In the genomic region with DNA sequence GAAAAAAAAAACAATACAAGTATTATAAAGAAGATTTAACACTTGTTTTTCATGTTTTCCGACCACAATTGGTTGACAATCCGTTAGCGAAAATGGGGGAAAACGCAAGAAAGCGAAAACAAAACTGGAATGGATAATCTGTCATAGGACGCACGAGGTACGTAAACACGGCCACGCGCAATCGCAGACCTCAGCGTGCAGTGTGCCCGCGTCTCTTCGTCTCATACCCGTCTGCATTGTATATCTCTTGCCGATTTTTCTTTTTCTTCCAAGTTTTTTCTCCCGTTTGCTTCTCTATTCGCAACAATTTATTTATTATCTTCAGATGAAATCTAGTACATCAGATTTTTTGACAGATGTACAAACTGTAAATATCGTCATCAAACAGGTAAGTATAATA, we compare ENCODE assay signal across 2 worm cellular contexts.
A peak's percentile ranks its signal among the peaks of the same experiment; 100 is the strongest.
TF ChIP-seq lines count a peak whose summit lies in the region.

A gene (plus strand): TSS at position 261 of the 400 bp plus-strand sequence.

TF ChIP-seq in whole organism, L1 larva, 84 proteins besides CTCF, POLR2A, EP300 and RAD21 (continued from another document and continues in another):
- TF ChIP-seq dsc-1 (tag; optimal IDR thresholded peaks at IDR 0.05; lab: Kevin White, UChicago) = peak; percentile 48
- no peak for TF ChIP-seq nhr-77 (tag; optimal IDR thresholded peaks at IDR 0.05; lab: Kevin White, UChicago)
- TF ChIP-seq mef-2 (tag; optimal IDR thresholded peaks at IDR 0.05; lab: Kevin White, UChicago) = no peak
- no peak for TF ChIP-seq unc-98 (GFP tag; IDR thresholded peaks at IDR 0.05; lab: Robert Waterston, UW)
- peak; percentile 32 for TF ChIP-seq irx-1 (tag; optimal IDR thresholded peaks at IDR 0.05; lab: Kevin White, UChicago)
- TF ChIP-seq hpl-2 (GFP tag; optimal IDR thresholded peaks at IDR 0.05; lab: Kevin White, UChicago) = no peak
- TF ChIP-seq elt-3 (tag; optimal IDR thresholded peaks at IDR 0.05; lab: Kevin White, UChicago) = peak in 1 of 6 experiments; percentile 45
- TF ChIP-seq zag-1 (tag; optimal IDR thresholded peaks at IDR 0.05; lab: Kevin White, UChicago) = no peak
- peak; percentile 63 for TF ChIP-seq nhr-47 (tag; optimal IDR thresholded peaks at IDR 0.05; lab: Kevin White, UChicago)
- TF ChIP-seq skn-1 (tag; optimal IDR thresholded peaks at IDR 0.05; lab: Kevin White, UChicago) = peak; percentile 19
- TF ChIP-seq Y116A8C.19 (tag; optimal IDR thresholded peaks at IDR 0.05; lab: Kevin White, UChicago; ENCODE audit: borderline replicate concordance) = no peak
- TF ChIP-seq sptf-1 (tag; optimal IDR thresholded peaks at IDR 0.05; lab: Kevin White, UChicago) = no peak
- TF ChIP-seq ama-1 (optimal IDR thresholded peaks at IDR 0.05; lab: Kevin White, UChicago) = no peak
- TF ChIP-seq efl-1 (optimal IDR thresholded peaks at IDR 0.05; lab: Kevin White, UChicago) = peak; percentile 21 to 22
- TF ChIP-seq efl-1 (GFP tag; optimal IDR thresholded peaks at IDR 0.05 in 1 of 2; lab: Kevin White, UChicago) = peak; percentile 17 to 33
- TF ChIP-seq aha-1 (tag; optimal IDR thresholded peaks at IDR 0.05; lab: Kevin White, UChicago) = no peak
- TF ChIP-seq nhr-12 (tag; optimal IDR thresholded peaks at IDR 0.05; lab: Kevin White, UChicago) = no peak
- peak in 2 of 3 experiments; percentile 25 to 26 for TF ChIP-seq dpl-1 (GFP tag; optimal IDR thresholded peaks at IDR 0.05; lab: Kevin White, UChicago)
- TF ChIP-seq isw-1 (GFP tag; IDR thresholded peaks at IDR 0.05; lab: Robert Waterston, UW) = no peak
- TF ChIP-seq zip-4 (GFP tag; optimal IDR thresholded peaks at IDR 0.05; lab: Kevin White, UChicago) = no peak
- no peak for TF ChIP-seq ztf-11 (tag; optimal IDR thresholded peaks at IDR 0.05; lab: Kevin White, UChicago)
- no peak for TF ChIP-seq nhr-84 (tag; optimal IDR thresholded peaks at IDR 0.05; lab: Kevin White, UChicago)
- TF ChIP-seq nhr-71 (tag; optimal IDR thresholded peaks at IDR 0.05; lab: Kevin White, UChicago) = peak; percentile 60
- no peak for TF ChIP-seq lir-3 (tag; optimal IDR thresholded peaks at IDR 0.05; lab: Kevin White, UChicago; ENCODE audit: poor library complexity)
- peak; percentile 63 for TF ChIP-seq nhr-20 (tag; optimal IDR thresholded peaks at IDR 0.05; lab: Kevin White, UChicago)
- peak; percentile 57 for TF ChIP-seq tbx-2 (tag; optimal IDR thresholded peaks at IDR 0.05; lab: Kevin White, UChicago)
- TF ChIP-seq nhr-19 (GFP tag; conservative IDR thresholded peaks at IDR 0.05; lab: Robert Waterston, UW) = no peak; the same call in 1 of the 2 replicates
- TF ChIP-seq ceh-8 (GFP tag; optimal IDR thresholded peaks at IDR 0.05; lab: Kevin White, UChicago) = no peak
- no peak for TF ChIP-seq unc-62 (GFP tag; optimal IDR thresholded peaks at IDR 0.05; lab: Kevin White, UChicago)
- peak; percentile 49 for TF ChIP-seq swsn-7 (tag; optimal IDR thresholded peaks at IDR 0.05; lab: Kevin White, UChicago)
- TF ChIP-seq fkh-4 (tag; optimal IDR thresholded peaks at IDR 0.05; lab: Kevin White, UChicago; ENCODE audit: borderline replicate concordance) = no peak
- TF ChIP-seq hlh-4 (tag; optimal IDR thresholded peaks at IDR 0.05; lab: Kevin White, UChicago) = no peak
- no peak for TF ChIP-seq fkh-8 (tag; optimal IDR thresholded peaks at IDR 0.05; lab: Kevin White, UChicago)
- TF ChIP-seq pag-3 (tag; optimal IDR thresholded peaks at IDR 0.05; lab: Kevin White, UChicago; ENCODE audit: borderline replicate concordance, insufficient read depth) = no peak
- no peak for TF ChIP-seq ceh-88 (GFP tag; IDR thresholded peaks at IDR 0.05; lab: Robert Waterston, UW)
- no peak for TF ChIP-seq efl-3 (GFP tag; optimal IDR thresholded peaks at IDR 0.05; lab: Kevin White, UChicago)
- peak; percentile 90 for TF ChIP-seq F16B12.6 (tag; optimal IDR thresholded peaks at IDR 0.05; lab: Kevin White, UChicago)
- TF ChIP-seq grh-1 (GFP tag; IDR thresholded peaks at IDR 0.05; lab: Robert Waterston, UW) = no peak
- peak; percentile 79 for TF ChIP-seq snu-23 (GFP tag; optimal IDR thresholded peaks at IDR 0.05; lab: Kevin White, UChicago)
- no peak for TF ChIP-seq mab-9 (GFP tag; IDR thresholded peaks at IDR 0.05; lab: Robert Waterston, UW)
- TF ChIP-seq nhr-237 (tag; optimal IDR thresholded peaks at IDR 0.05; lab: Kevin White, UChicago) = no peak
- TF ChIP-seq alr-1 (tag; optimal IDR thresholded peaks at IDR 0.05; lab: Kevin White, UChicago; ENCODE audit: borderline replicate concordance) = no peak
- TF ChIP-seq ces-1 (GFP tag; optimal IDR thresholded peaks at IDR 0.05; lab: Kevin White, UChicago) = no peak
- no peak for TF ChIP-seq fos-1 (tag; optimal IDR thresholded peaks at IDR 0.05; lab: Kevin White, UChicago)
- no peak for TF ChIP-seq sup-37 (GFP tag; optimal IDR thresholded peaks at IDR 0.05; lab: Kevin White, UChicago)
- no peak for TF ChIP-seq egl-13 (tag; optimal IDR thresholded peaks at IDR 0.05; lab: Kevin White, UChicago)
- TF ChIP-seq nhr-90 (tag; optimal IDR thresholded peaks at IDR 0.05; lab: Kevin White, UChicago; ENCODE audit: poor library complexity) = peak; percentile 33
- TF ChIP-seq C16A3.4 (tag; optimal IDR thresholded peaks at IDR 0.05; lab: Kevin White, UChicago) = peak; percentile 55
- TF ChIP-seq snpc-4 (tag; optimal IDR thresholded peaks at IDR 0.05; lab: Kevin White, UChicago) = no peak
- no peak for TF ChIP-seq pqm-1 (tag; optimal IDR thresholded peaks at IDR 0.05; lab: Kevin White, UChicago)
- peak; percentile 69 for TF ChIP-seq ztf-4 (tag; optimal IDR thresholded peaks at IDR 0.05; lab: Kevin White, UChicago)
- peak; percentile 52 for TF ChIP-seq unc-130 (tag; optimal IDR thresholded peaks at IDR 0.05; lab: Kevin White, UChicago)
- peak; percentile 27 to 55 for TF ChIP-seq lsy-2 (tag; optimal IDR thresholded peaks at IDR 0.05; lab: Kevin White, UChicago)
- TF ChIP-seq lin-13 (GFP tag; optimal IDR thresholded peaks at IDR 0.05; lab: Kevin White, UChicago) = no peak
- peak; percentile 98 for TF ChIP-seq blmp-1 (tag; optimal IDR thresholded peaks at IDR 0.05; lab: Kevin White, UChicago)
- peak; percentile 80 for TF ChIP-seq lin-14 (GFP tag; optimal IDR thresholded peaks at IDR 0.05; lab: Kevin White, UChicago)
- no peak for TF ChIP-seq vab-15 (tag; optimal IDR thresholded peaks at IDR 0.05; lab: Kevin White, UChicago)
- peak; percentile 67 for TF ChIP-seq mep-1 (tag; optimal IDR thresholded peaks at IDR 0.05; lab: Kevin White, UChicago)
- no peak for TF ChIP-seq unc-86 (tag; optimal IDR thresholded peaks at IDR 0.05; lab: Kevin White, UChicago)
- peak in 2 of 3 experiments; percentile 28 to 71 for TF ChIP-seq ceh-82 (tag; optimal IDR thresholded peaks at IDR 0.05; lab: Kevin White, UChicago)
- TF ChIP-seq nhr-11 (tag; optimal IDR thresholded peaks at IDR 0.05; lab: Kevin White, UChicago) = no peak
- no peak for TF ChIP-seq nhr-28 (tag; optimal IDR thresholded peaks at IDR 0.05; lab: Kevin White, UChicago)
- no peak for TF ChIP-seq jun-1 (tag; optimal IDR thresholded peaks at IDR 0.05; lab: Kevin White, UChicago)
- TF ChIP-seq xbp-1 (tag; optimal IDR thresholded peaks at IDR 0.05; lab: Kevin White, UChicago) = peak; percentile 21

TF ChIP-seq in whole organism, L3 larva, 47 proteins besides CTCF, POLR2A, EP300 and RAD21 (continued from another document):
- TF ChIP-seq eor-1 (tag; optimal IDR thresholded peaks at IDR 0.05; lab: Kevin White, UChicago) = no peak
- no peak for TF ChIP-seq nhr-28 (tag; optimal IDR thresholded peaks at IDR 0.05; lab: Kevin White, UChicago)
- TF ChIP-seq nhr-43 (tag; optimal IDR thresholded peaks at IDR 0.05; lab: Kevin White, UChicago; ENCODE audit: poor library complexity, severe bottlenecking) = peak; percentile 42
- peak; percentile 58 for TF ChIP-seq nfya-1 (tag; optimal IDR thresholded peaks at IDR 0.05; lab: Kevin White, UChicago; ENCODE audit: insufficient read depth)
- TF ChIP-seq ztf-4 (tag; optimal IDR thresholded peaks at IDR 0.05; lab: Kevin White, UChicago) = no peak
- TF ChIP-seq egl-5 (tag; optimal IDR thresholded peaks at IDR 0.05; lab: Kevin White, UChicago) = peak; percentile 76
- TF ChIP-seq hmg-11 (tag; optimal IDR thresholded peaks at IDR 0.05; lab: Kevin White, UChicago) = peak; percentile 82
- no peak for TF ChIP-seq ZK546.5 (tag; optimal IDR thresholded peaks at IDR 0.05; lab: Kevin White, UChicago)
- TF ChIP-seq nhr-67 (tag; optimal IDR thresholded peaks at IDR 0.05; lab: Kevin White, UChicago) = no peak
- TF ChIP-seq ceh-82 (tag; optimal IDR thresholded peaks at IDR 0.05; lab: Kevin White, UChicago) = no peak
- no peak for TF ChIP-seq aly-2 (tag; optimal IDR thresholded peaks at IDR 0.05; lab: Kevin White, UChicago)
- no peak for TF ChIP-seq ztf-11 (tag; optimal IDR thresholded peaks at IDR 0.05; lab: Kevin White, UChicago)
- TF ChIP-seq nhr-77 (tag; optimal IDR thresholded peaks at IDR 0.05; lab: Kevin White, UChicago) = no peak
- no peak for TF ChIP-seq R02D3.7 (tag; optimal IDR thresholded peaks at IDR 0.05; lab: Kevin White, UChicago)
- TF ChIP-seq lin-15B (tag; optimal IDR thresholded peaks at IDR 0.05; lab: Kevin White, UChicago) = no peak
- TF ChIP-seq elt-3 (tag; optimal IDR thresholded peaks at IDR 0.05; lab: Kevin White, UChicago) = no peak
- peak; percentile 66 for TF ChIP-seq nhr-25 (tag; optimal IDR thresholded peaks at IDR 0.05; lab: Kevin White, UChicago)
- TF ChIP-seq jun-1 (tag; optimal IDR thresholded peaks at IDR 0.05; lab: Kevin White, UChicago) = no peak
- no peak for TF ChIP-seq fkh-2 (tag; optimal IDR thresholded peaks at IDR 0.05; lab: Kevin White, UChicago)
- TF ChIP-seq snpc-4 (tag; optimal IDR thresholded peaks at IDR 0.05; lab: Kevin White, UChicago) = peak; percentile 52
- TF ChIP-seq zag-1 (tag; optimal IDR thresholded peaks at IDR 0.05; lab: Kevin White, UChicago) = no peak
- TF ChIP-seq ceh-9 (tag; optimal IDR thresholded peaks at IDR 0.05; lab: Kevin White, UChicago) = no peak
- peak; percentile 14 for TF ChIP-seq mdl-1 (tag; optimal IDR thresholded peaks at IDR 0.05; lab: Kevin White, UChicago)
- no peak for TF ChIP-seq nhr-11 (tag; optimal IDR thresholded peaks at IDR 0.05; lab: Kevin White, UChicago)
- TF ChIP-seq ceh-28 (tag; optimal IDR thresholded peaks at IDR 0.05; lab: Kevin White, UChicago) = no peak
- TF ChIP-seq daf-12 (tag; optimal IDR thresholded peaks at IDR 0.05; lab: Kevin White, UChicago) = no peak
- TF ChIP-seq lin-39 (tag; optimal IDR thresholded peaks at IDR 0.05; lab: Kevin White, UChicago) = peak; percentile 79
- no peak for TF ChIP-seq pqm-1 (tag; optimal IDR thresholded peaks at IDR 0.05; lab: Kevin White, UChicago)
